Fruit fly (Drosophila melanogaster) whole organism, embryonic: ENCODE results near the gene ND-39.
A peak's percentile ranks its signal among the peaks of the same experiment; 100 is the strongest.

Source experiments
- CG10462 ChIP-seq: fragments of 200-800 bp; sonication (Bioruptor generic); optimal IDR thresholded peaks from 2 replicates; lab custom pipeline; 2016; ENCODE audit warnings: missing biosample characterization, missing genetic modification characterization
- CG10979 ChIP-seq: fragments of 200-800 bp; sonication (Bioruptor generic); optimal IDR thresholded peaks from 2 replicates; lab custom pipeline; 2018; ENCODE audit warnings: missing biosample characterization, mild to moderate bottlenecking, missing genetic modification characterization, moderate library complexity
- CG11085 ChIP-seq: fragments of 200-800 bp; sonication (Bioruptor generic); IDR thresholded peaks from 2 replicates; pipeline ENCODE4 v1.3.6; 2022; ENCODE audit warnings: missing biosample characterization, missing genetic modification characterization
- CG12942 ChIP-seq: fragments of 200-800 bp; sonication (Bioruptor generic); optimal IDR thresholded peaks from 3 replicates; lab custom pipeline; 2016; ENCODE audit warnings: missing biosample characterization, missing genetic modification characterization
- CG13775 ChIP-seq: fragments of 200-800 bp; sonication (Bioruptor generic); optimal IDR thresholded peaks from 3 replicates; lab custom pipeline; 2017; ENCODE audit warnings: missing biosample characterization, mild to moderate bottlenecking, missing genetic modification characterization
- CG1792 ChIP-seq: fragments of 200-800 bp; sonication (Bioruptor generic); optimal IDR thresholded peaks from 2 replicates; lab custom pipeline; 2016; ENCODE audit warnings: missing biosample characterization, missing genetic modification characterization
- CG18011 ChIP-seq: fragments of 200-800 bp; sonication (Bioruptor generic); optimal IDR thresholded peaks from 2 replicates; lab custom pipeline; 2017; ENCODE audit warnings: missing biosample characterization, missing genetic modification characterization, mild to moderate bottlenecking, moderate library complexity, missing genotype
- CG2202 ChIP-seq: fragments of 200-800 bp; sonication (Bioruptor generic); optimal IDR thresholded peaks from 2 replicates; lab custom pipeline; 2018; ENCODE audit warnings: missing biosample characterization, mild to moderate bottlenecking, missing genetic modification characterization
- CG30020 ChIP-seq: fragments of 200-800 bp; optimal IDR thresholded peaks from 2 replicates; lab custom pipeline; 2019; ENCODE audit warnings: missing biosample characterization, mild to moderate bottlenecking, missing genetic modification characterization, moderate library complexity
- CG43689 ChIP-seq: fragments of 200-800 bp; sonication (Bioruptor generic); IDR thresholded peaks from 2 replicates; pipeline ENCODE4 v1.3.6; 2022; ENCODE audit warnings: missing biosample characterization, missing genetic modification characterization
- CG4820 ChIP-seq: fragments of 200-800 bp; sonication (Bioruptor generic); optimal IDR thresholded peaks from 3 replicates; lab custom pipeline; 2016; ENCODE audit warnings: missing biosample characterization, missing genetic modification characterization
- CG5953 ChIP-seq: fragments of 200-800 bp; sonication (Bioruptor generic); IDR thresholded peaks from 2 replicates; pipeline ENCODE4 v1.3.6; 2022; ENCODE audit warnings: missing biosample characterization, missing genetic modification characterization
- CG7928 ChIP-seq: fragments of 200-800 bp; sonication (Bioruptor generic); optimal IDR thresholded peaks from 2 replicates; lab custom pipeline; 2017; ENCODE audit warnings: missing biosample characterization, mild to moderate bottlenecking, missing genetic modification characterization
- CG8290 ChIP-seq, 3 experiments: fragments of 200-800 bp; sonication (Bioruptor generic); optimal IDR thresholded peaks; 2 replicates each; lab custom pipeline; 2016 to 2019; ENCODE audit warnings: missing biosample characterization in 3 of 3, missing genetic modification characterization in 3 of 3, mild to moderate bottlenecking in 2 of 3, moderate library complexity in 1 of 3
- CG8944 ChIP-seq: fragments of 200-800 bp; sonication (Bioruptor generic); optimal IDR thresholded peaks from 3 replicates; lab custom pipeline; 2016; ENCODE audit warnings: missing biosample characterization, missing genetic modification characterization
- CHES-1-like ChIP-seq: fragments of 200-800 bp; sonication (Bioruptor generic); optimal IDR thresholded peaks from 2 replicates; lab custom pipeline; 2016; ENCODE audit warnings: missing biosample characterization, missing genetic modification characterization
- Doc3 ChIP-seq: fragments of 200-800 bp; sonication (Bioruptor generic); IDR thresholded peaks from 3 replicates; pipeline ENCODE4 v1.3.6; 2022; ENCODE audit warnings: missing biosample characterization, missing genetic modification characterization; ENCODE audit not compliant: partially characterized antibody
- HLHmδ ChIP-seq: fragments of 200-800 bp; sonication (Bioruptor generic); optimal IDR thresholded peaks from 2 replicates; lab custom pipeline; 2018; ENCODE audit warnings: missing biosample characterization, mild to moderate bottlenecking, missing genetic modification characterization, moderate library complexity
- Hey ChIP-seq: fragments of 200-800 bp; sonication (Bioruptor generic); optimal IDR thresholded peaks from 3 replicates; lab custom pipeline; 2018; ENCODE audit warnings: missing biosample characterization, mild to moderate bottlenecking, missing genetic modification characterization
- Hr39 ChIP-seq: fragments of >200 bp; optimal IDR thresholded peaks from 2 replicates; lab custom pipeline; 2017
- Jarid2 ChIP-seq: fragments of 200-800 bp; sonication (Bioruptor generic); optimal IDR thresholded peaks from 3 replicates; lab custom pipeline; 2017; ENCODE audit warnings: mild to moderate bottlenecking, missing biosample characterization, missing genetic modification reagents, missing genetic modification characterization
- Kr ChIP-seq: fragments of 200-800 bp; sonication (Bioruptor generic); optimal IDR thresholded peaks from 2 replicates; lab custom pipeline; 2017; ENCODE audit warnings: missing biosample characterization, mild to moderate bottlenecking, missing genetic modification characterization
- Lhr ChIP-seq: fragments of 200-800 bp; sonication (Bioruptor generic); optimal IDR thresholded peaks from 3 replicates; lab custom pipeline; 2017; ENCODE audit warnings: mild to moderate bottlenecking, missing biosample characterization, missing genetic modification reagents, missing genetic modification characterization
- MBD-R2 ChIP-seq: fragments of 200-800 bp; sonication (Bioruptor generic); IDR thresholded peaks from 2 replicates; pipeline ENCODE4 v1.3.6; 2022; ENCODE audit warnings: missing biosample characterization, missing genetic modification characterization
- Med ChIP-seq: fragments of 200-800 bp; sonication (Bioruptor generic); peaks from one replicate; lab custom pipeline; 2016; ENCODE audit warnings: missing biosample characterization, missing genetic modification characterization, mild to moderate bottlenecking, inconsistent platforms, moderate library complexity
- NFAT ChIP-seq: fragments of 200-800 bp; sonication (Bioruptor generic); IDR thresholded peaks from 2 replicates; pipeline ENCODE4 v1.3.6; 2022; ENCODE audit warnings: missing biosample characterization, missing genetic modification characterization
- Neu2 ChIP-seq: fragments of 200-800 bp; sonication (Bioruptor generic); optimal IDR thresholded peaks from 3 replicates; lab custom pipeline; 2016; ENCODE audit warnings: missing biosample characterization, missing genetic modification characterization, borderline replicate concordance
- Oaz ChIP-seq: fragments of 200-800 bp; sonication (Bioruptor generic); IDR thresholded peaks from 2 replicates; pipeline ENCODE4 v1.3.6; 2022; ENCODE audit warnings: missing biosample characterization, missing genetic modification characterization
- Opbp ChIP-seq: fragments of 200-800 bp; sonication (Bioruptor generic); IDR thresholded peaks from 3 replicates; pipeline ENCODE4 v1.3.6; 2022; ENCODE audit warnings: missing biosample characterization, missing genetic modification characterization; ENCODE audit not compliant: partially characterized antibody
- Poxn ChIP-seq: fragments of 200-800 bp; sonication (Bioruptor generic); IDR thresholded peaks from 2 replicates; pipeline ENCODE4 v1.3.6; 2022; ENCODE audit warnings: missing biosample characterization, missing genetic modification characterization
- Xbp1 ChIP-seq: fragments of 200-800 bp; sonication (Bioruptor generic); optimal IDR thresholded peaks from 3 replicates; lab custom pipeline; 2016; ENCODE audit warnings: missing biosample characterization, mild to moderate bottlenecking, missing genetic modification characterization
- YL-1 ChIP-seq: fragments of 200-800 bp; sonication (Bioruptor generic); optimal IDR thresholded peaks from 3 replicates; lab custom pipeline; 2017; ENCODE audit warnings: missing biosample characterization, mild to moderate bottlenecking, missing genetic modification characterization
- ato ChIP-seq: fragments of 200-800 bp; sonication (Bioruptor generic); IDR thresholded peaks from 2 replicates; pipeline ENCODE4 v1.3.6; 2022; ENCODE audit warnings: missing biosample characterization, missing genetic modification characterization; ENCODE audit not compliant: partially characterized antibody
- bigmax ChIP-seq: fragments of 200-800 bp; sonication (Bioruptor generic); optimal IDR thresholded peaks from 2 replicates; lab custom pipeline; 2018; ENCODE audit warnings: missing biosample characterization, mild to moderate bottlenecking, missing genetic modification characterization
- btn ChIP-seq: fragments of 200-800 bp; sonication (Bioruptor generic); optimal IDR thresholded peaks from 2 replicates; lab custom pipeline; 2016; ENCODE audit warnings: missing biosample characterization, missing genetic modification characterization
- caup ChIP-seq: fragments of 200-800 bp; sonication (Bioruptor generic); optimal IDR thresholded peaks from 3 replicates; lab custom pipeline; 2017; ENCODE audit warnings: missing biosample characterization, mild to moderate bottlenecking, missing genetic modification characterization, moderate library complexity; ENCODE audit not compliant: severe bottlenecking
- croc ChIP-seq: fragments of 200-800 bp; sonication (Bioruptor generic); conservative IDR thresholded peaks from 3 replicates; pipeline ENCODE4 v1.3.6; 2022; ENCODE audit warnings: missing biosample characterization, missing genetic modification characterization
- ewg ChIP-seq: fragments of 200-800 bp; sonication (Bioruptor generic); optimal IDR thresholded peaks from 3 replicates; lab custom pipeline; 2017; ENCODE audit warnings: mild to moderate bottlenecking, missing biosample characterization, missing genetic modification reagents, missing genetic modification characterization
- gfzf ChIP-seq: fragments of 200-800 bp; sonication (Bioruptor generic); optimal IDR thresholded peaks from 2 replicates; lab custom pipeline; 2016; ENCODE audit warnings: missing biosample characterization, mild to moderate bottlenecking, missing genetic modification characterization, moderate library complexity
- ham ChIP-seq: fragments of 200-800 bp; sonication (Bioruptor generic); IDR thresholded peaks from 2 replicates; pipeline ENCODE4 v1.3.6; 2022; ENCODE audit warnings: missing biosample characterization, missing genetic modification characterization
- hkb ChIP-seq, 2 experiments: fragments of 200-800 bp in 1 of 2; fragments of >200 bp in 1 of 2; sonication (Bioruptor generic) in 1 of 2; IDR thresholded peaks in 1 of 2; optimal IDR thresholded peaks in 1 of 2; 2 replicates each; pipeline versions ENCODE4 v1.3.6 to Lab custom; 2017 to 2022; ENCODE audit warnings: missing biosample characterization in 1 of 2, missing genetic modification characterization in 1 of 2
- mirr ChIP-seq: fragments of 200-800 bp; sonication (Bioruptor generic); optimal IDR thresholded peaks from 3 replicates; lab custom pipeline; 2018; ENCODE audit warnings: missing biosample characterization, mild to moderate bottlenecking, missing genetic modification characterization
- nom ChIP-seq: fragments of 200-800 bp; sonication (Bioruptor generic); optimal IDR thresholded peaks from 2 replicates; lab custom pipeline; 2017; ENCODE audit warnings: missing biosample characterization, missing genetic modification characterization, mild to moderate bottlenecking, moderate library complexity, missing genetic modification reagents
- odd ChIP-seq: fragments of 200-800 bp; sonication (Bioruptor generic); optimal IDR thresholded peaks from 2 replicates; lab custom pipeline; 2017; ENCODE audit warnings: missing biosample characterization, mild to moderate bottlenecking, missing genetic modification characterization
- otp ChIP-seq: fragments of 200-800 bp; sonication (Bioruptor generic); IDR thresholded peaks from 3 replicates; pipeline ENCODE4, ENCODE4 v1.3.6; 2022; ENCODE audit warnings: missing biosample characterization, missing genetic modification characterization
- ranshi ChIP-seq: fragments of 200-800 bp; sonication (Bioruptor generic); IDR thresholded peaks from 2 replicates; pipeline ENCODE4 v1.3.6; 2022; ENCODE audit warnings: missing biosample characterization, missing genetic modification characterization
- tgo ChIP-seq: fragments of 200-800 bp; sonication (Bioruptor generic); IDR thresholded peaks from 3 replicates; pipeline ENCODE4 v1.3.6; 2022; ENCODE audit warnings: missing biosample characterization, missing genetic modification characterization
- vfl ChIP-seq: fragments of 200-800 bp; sonication (Bioruptor generic); optimal IDR thresholded peaks from 2 replicates; lab custom pipeline; 2016; ENCODE audit warnings: missing biosample characterization, missing genetic modification characterization

Gene ND-39

DNA sequence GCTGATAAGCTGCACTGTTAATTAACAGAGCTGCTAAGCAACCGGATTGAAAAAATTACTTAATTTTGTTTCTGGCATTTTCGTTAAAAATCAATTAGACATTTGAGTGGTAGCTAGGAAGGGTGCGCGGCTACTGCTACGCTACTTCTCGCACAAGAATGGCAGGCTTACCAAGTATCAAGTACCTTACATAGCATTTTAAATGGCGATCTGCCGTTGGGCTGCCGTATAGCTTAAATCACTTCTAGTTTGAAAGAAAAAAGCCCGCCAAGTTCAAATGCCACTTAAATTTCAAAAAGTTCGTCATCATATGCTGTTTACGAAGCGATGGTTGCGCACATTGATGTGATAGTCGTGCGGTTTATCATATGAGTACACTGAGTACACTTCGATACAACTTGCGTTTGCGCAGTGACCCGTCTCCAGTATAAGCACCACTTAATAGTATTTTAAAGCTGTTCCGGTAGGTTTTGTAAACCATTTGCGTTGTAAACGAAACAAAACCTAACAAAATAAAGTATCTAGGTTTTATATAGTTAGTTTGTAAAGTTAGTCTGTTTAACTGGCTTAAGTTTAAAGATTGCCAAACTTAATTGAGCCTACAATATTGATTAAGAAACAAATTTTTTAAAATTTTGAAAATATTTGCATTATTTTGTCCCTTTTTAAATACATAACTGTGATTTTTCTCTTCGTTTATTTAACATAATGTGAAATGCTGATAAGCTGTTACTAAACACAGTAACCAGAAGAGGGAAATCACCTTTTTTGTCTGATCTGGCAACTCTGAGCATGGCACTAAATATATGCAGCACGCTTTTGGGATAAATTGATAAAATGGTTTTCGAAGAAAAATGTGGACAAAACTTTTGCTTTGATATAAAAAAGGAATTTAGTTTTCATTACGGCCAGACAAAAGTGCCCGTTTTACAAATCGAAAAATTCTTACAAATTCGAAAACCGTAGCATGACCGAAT, 49.4 kb downstream of the ND-39 start (continued):
- TF ChIP-seq CG2202 (tag; lab: Kevin White, UChicago) = no peak
- no peak for TF ChIP-seq CG5953 (GFP tag; lab: Robert Waterston, UW)
- TF ChIP-seq CG13775 = no peak
- TF ChIP-seq NFAT (GFP tag; lab: Robert Waterston, UW) = no peak
- TF ChIP-seq Hr39 (lab: Kevin White, UChicago) = no peak
- TF ChIP-seq Xbp1 (GFP tag; lab: Kevin White, UChicago) = no peak
- TF ChIP-seq MBD-R2 (GFP tag; lab: Robert Waterston, UW) = 0 out of 2 replicates have a peak, but pooled peaks have one; percentile 2
- TF ChIP-seq CG11085 (GFP tag; lab: Robert Waterston, UW) = no peak
- no peak for TF ChIP-seq otp (GFP tag; lab: Robert Waterston, UW)
- no peak for TF ChIP-seq ham (GFP tag; lab: Robert Waterston, UW)
- no peak for TF ChIP-seq Hey (tag; lab: Kevin White, UChicago)
- TF ChIP-seq caup (GFP tag; lab: Kevin White, UChicago) = no peak
- TF ChIP-seq Lhr (GFP tag; lab: Kevin White, UChicago) = peak; percentile 77
- TF ChIP-seq CG12942 = no peak
- TF ChIP-seq nom = no peak
- no peak for TF ChIP-seq CG8944 (GFP tag; lab: Kevin White, UChicago)
- TF ChIP-seq Kr (GFP tag; lab: Kevin White, UChicago) = no peak
- TF ChIP-seq CG10979 (tag; lab: Kevin White, UChicago) = no peak
- TF ChIP-seq Opbp (GFP tag; lab: Robert Waterston, UW) = no peak
- TF ChIP-seq Neu2 = no peak
- TF ChIP-seq vfl (GFP tag; lab: Kevin White, UChicago) = no peak
- TF ChIP-seq mirr (GFP tag; lab: Kevin White, UChicago) = no peak
- TF ChIP-seq btn (GFP tag; lab: Kevin White, UChicago) = no peak
- no peak for TF ChIP-seq tgo (GFP tag; lab: Robert Waterston, UW)
- no peak for TF ChIP-seq ranshi (GFP tag; lab: Robert Waterston, UW)
- no peak for TF ChIP-seq Oaz
- TF ChIP-seq CG1792 (GFP tag; lab: Kevin White, UChicago) = no peak
- TF ChIP-seq ewg = peak; percentile 81
- TF ChIP-seq CG4820 (GFP tag; lab: Kevin White, UChicago) = no peak
- no peak; the same call in 1 of the 2 replicates for TF ChIP-seq ato (GFP tag; lab: Robert Waterston, UW)
- TF ChIP-seq CG7928 = no peak
- TF ChIP-seq Doc3 (GFP tag; lab: Robert Waterston, UW) = peak; percentile 57; the same call in 1 of the 3 replicates
- no peak for TF ChIP-seq gfzf (GFP tag; lab: Kevin White, UChicago)
- TF ChIP-seq Med (GFP tag; lab: Kevin White, UChicago) = peak; percentile 80
- no peak for TF ChIP-seq bigmax
- no peak for TF ChIP-seq CG30020 (tag; lab: Kevin White, UChicago)
- TF ChIP-seq CG43689 (GFP tag; lab: Robert Waterston, UW) = no peak
- TF ChIP-seq CG8290 (GFP tag; optimal IDR thresholded peaks at IDR 0.05; lab: Kevin White, UChicago) = no peak
- TF ChIP-seq CG8290 (tag; optimal IDR thresholded peaks at IDR 0.05; lab: Kevin White, UChicago) = peak in 1 of 2 experiments; percentile 55
- no peak for TF ChIP-seq CG10462
- TF ChIP-seq Poxn (GFP tag; lab: Robert Waterston, UW) = no peak
- TF ChIP-seq CG18011 (GFP tag; lab: Kevin White, UChicago) = no peak
- no peak for TF ChIP-seq HLHmδ (GFP tag; lab: Kevin White, UChicago)
- TF ChIP-seq YL-1 = no peak
- no peak for TF ChIP-seq croc (GFP tag; lab: Robert Waterston, UW)
- TF ChIP-seq odd (GFP tag; lab: Kevin White, UChicago) = no peak
- no peak for TF ChIP-seq CHES-1-like (GFP tag; lab: Kevin White, UChicago)
- no peak for TF ChIP-seq hkb (optimal IDR thresholded peaks at IDR 0.05; lab: Kevin White, UChicago)
- TF ChIP-seq hkb (GFP tag; IDR thresholded peaks at IDR 0.05; lab: Robert Waterston, UW) = no peak
- TF ChIP-seq Jarid2 (GFP tag; lab: Kevin White, UChicago) = no peak
